Worm (Caenorhabditis elegans) whole organism, young adult: Measurements from ENCODE around the gene evl-18.

ENCODE experiments used
- B0336.3 ChIP-seq: fragments of 200-800 bp; sonication (Bioruptor generic); IDR thresholded peaks from 2 replicates; pipeline ENCODE4 v1.3.6; 2022; ENCODE audit warnings: missing genetic modification characterization, missing compliant biosample characterization
- F57A8.1 ChIP-seq: fragments of 200-800 bp; sonication (Bioruptor generic); optimal IDR thresholded peaks from 2 replicates; lab custom pipeline; 2018; ENCODE audit warnings: mild to moderate bottlenecking, missing genetic modification characterization, moderate library complexity, missing compliant biosample characterization
- bed-2 ChIP-seq: fragments of 200-800 bp; sonication (Bioruptor generic); IDR thresholded peaks from 2 replicates; pipeline ENCODE4 v1.3.6; 2022; ENCODE audit warnings: missing genetic modification reagents, missing genetic modification characterization, missing compliant biosample characterization
- nhr-90 ChIP-seq: sonication (generic microtip); optimal IDR thresholded peaks from 2 replicates; lab custom pipeline; 2016; ENCODE audit warnings: missing genotype, mild to moderate bottlenecking, missing genetic modification characterization, missing compliant biosample characterization
- unc-62 ChIP-seq: fragments of 150-350 bp; optimal IDR thresholded peaks from 2 replicates; lab custom pipeline; 2014; ENCODE audit warnings: missing biosample characterization, missing genetic modification reagents, missing genetic modification characterization
- zfh-2 ChIP-seq: fragments of 200-800 bp; sonication (Bioruptor generic); conservative IDR thresholded peaks from 2 replicates; pipeline ENCODE4 v1.3.6; 2022; ENCODE audit warnings: missing genetic modification reagents, missing genetic modification characterization, missing compliant biosample characterization
- ztf-25 ChIP-seq: fragments of 200-800 bp; sonication (Bioruptor generic); IDR thresholded peaks from 2 replicates; pipeline ENCODE4 v1.3.6; 2022; ENCODE audit warnings: missing genetic modification reagents, missing genetic modification characterization, missing compliant biosample characterization

ce11 chrIII:3726443-3726842, 8.4 kb downstream of the evl-18 start, which contains the start of gene gldi-5:
- no peak for TF ChIP-seq B0336.3 (GFP tag; lab: Robert Waterston, UW)
- no peak for TF ChIP-seq zfh-2 (GFP tag; lab: Robert Waterston, UW)
- no peak for TF ChIP-seq unc-62 (GFP tag; lab: Kevin White, UChicago)
- no peak for TF ChIP-seq F57A8.1 (GFP tag; lab: Kevin White, UChicago)
- no peak for TF ChIP-seq bed-2 (GFP tag; lab: Robert Waterston, UW)
- TF ChIP-seq ztf-25 (GFP tag; lab: Robert Waterston, UW) = no peak
- TF ChIP-seq nhr-90 (tag; lab: Kevin White, UChicago) = no peak
